Worm (Caenorhabditis elegans): Measurements from ENCODE around the gene F49C5.9.

F49C5.9 gene

DNA sequence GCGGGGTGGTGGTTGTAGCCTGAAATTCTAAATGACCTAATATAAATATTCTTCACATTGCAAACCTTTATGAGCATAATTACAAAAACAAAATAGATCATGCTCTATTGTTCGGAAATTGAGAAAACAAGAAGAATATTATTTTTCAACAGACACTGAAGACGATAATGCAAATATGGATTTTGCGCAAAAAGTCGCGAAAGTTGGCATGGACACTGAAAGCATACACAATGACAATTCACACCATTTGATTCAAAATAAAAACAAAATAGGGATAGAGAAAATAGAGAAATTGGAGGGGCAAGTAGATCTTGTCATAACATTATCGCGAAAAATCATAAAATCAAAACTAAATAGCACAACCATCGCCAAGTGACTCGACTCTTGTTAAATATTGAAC lies 28.3 kb upstream of the F49C5.9 start, which contains the start of gene Y38E10A.35:
Gene Y38E10A.35, minus strand, starts transcription at position 101 of the 400 bp plus-strand sequence.
- no peak for TF ChIP-seq unc-62 (GFP tag; optimal IDR thresholded peaks at IDR 0.05)
- TF ChIP-seq unc-39 (tag; optimal IDR thresholded peaks at IDR 0.05), result no peak
- no peak for TF ChIP-seq sma-3 (GFP tag; optimal IDR thresholded peaks at IDR 0.05)
- TF ChIP-seq fos-1 (tag; optimal IDR thresholded peaks at IDR 0.05), result no peak
- no peak for TF ChIP-seq elt-1 (tag; optimal IDR thresholded peaks at IDR 0.05)
- TF ChIP-seq blmp-1 (tag; optimal IDR thresholded peaks at IDR 0.05; ENCODE audit: insufficient read depth), result no peak
- no peak for TF ChIP-seq sem-4 (tag; optimal IDR thresholded peaks at IDR 0.05)
- no peak for TF ChIP-seq F13H6.1 (tag; optimal IDR thresholded peaks at IDR 0.05)
- TF ChIP-seq ztf-1 (GFP tag; conservative IDR thresholded peaks at IDR 0.05), result no peak
- no peak for TF ChIP-seq nhr-10 (tag; optimal IDR thresholded peaks at IDR 0.05)
- no peak for TF ChIP-seq ama-1 (optimal IDR thresholded peaks at IDR 0.05)

DNA sequence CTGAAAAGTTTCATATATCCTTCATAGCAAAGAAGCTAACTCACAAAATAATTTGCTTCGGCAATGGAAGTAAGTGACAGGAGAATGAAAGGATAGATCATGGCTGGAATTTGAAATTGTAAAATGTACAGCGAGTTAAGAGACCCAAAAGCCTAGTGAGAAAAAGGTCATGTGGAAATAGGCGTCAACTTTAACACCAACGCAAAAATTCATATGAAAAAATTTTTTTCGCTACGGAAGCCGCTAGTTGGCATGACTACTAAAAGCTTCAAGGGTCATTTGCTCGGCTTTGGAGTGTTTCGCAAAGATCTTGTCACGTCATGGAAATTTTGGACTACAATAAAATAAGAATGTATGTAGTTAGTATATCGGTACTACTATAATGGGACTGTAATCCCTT lies 26.1 kb upstream of the F49C5.9 start, which contains the start of gene Y38E10A.1:
Gene Y38E10A.1, minus strand, starts transcription at position 101 of the 400 bp plus-strand sequence.
- TF ChIP-seq sma-3 (GFP tag; optimal IDR thresholded peaks at IDR 0.05) (no peak), elt-1 (tag; optimal IDR thresholded peaks at IDR 0.05) (no peak), ztf-4 (tag; optimal IDR thresholded peaks at IDR 0.05) (no peak), nhr-77 (tag; optimal IDR thresholded peaks at IDR 0.05) (no peak), R02D3.7 (tag; optimal IDR thresholded peaks at IDR 0.05) (no peak), nhr-6 (tag; optimal IDR thresholded peaks at IDR 0.05) (no peak), unc-62 (GFP tag; optimal IDR thresholded peaks at IDR 0.05) (no peak), gmeb-1 (tag; optimal IDR thresholded peaks at IDR 0.05) (no peak), mab-5 (tag; optimal IDR thresholded peaks at IDR 0.05) (no peak), dmd-4 (tag; optimal IDR thresholded peaks at IDR 0.05) (no peak)

DNA sequence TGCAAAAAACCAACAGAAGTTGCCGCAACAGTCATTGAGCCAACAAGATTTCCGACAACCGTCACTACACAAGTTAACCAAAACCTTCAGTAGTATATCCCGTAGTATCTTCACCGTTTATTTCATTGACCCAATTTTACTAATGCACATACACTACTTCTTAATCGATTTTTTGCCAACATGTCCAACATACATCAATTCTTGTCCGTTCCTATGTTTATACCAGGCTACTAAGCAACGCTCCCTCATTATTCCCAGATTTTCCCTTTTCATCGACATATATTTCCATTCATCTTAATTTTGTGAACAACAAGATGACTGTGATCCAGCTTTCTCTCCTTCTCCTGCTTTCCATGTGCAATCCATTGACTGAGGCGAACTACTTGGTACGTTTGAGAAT lies 21.4 kb upstream of the F49C5.9 start, which contains the start of gene F49C5.7:
Gene F49C5.7, plus strand, starts transcription at position 301 of the 400 bp plus-strand sequence.
- TF ChIP-seq crh-2 (tag; optimal IDR thresholded peaks at IDR 0.05) (no peak), nhr-25 (tag; optimal IDR thresholded peaks at IDR 0.05) (no peak), zag-1 (tag; optimal IDR thresholded peaks at IDR 0.05) (no peak), ceh-16 (tag; optimal IDR thresholded peaks at IDR 0.05) (no peak), nhr-11 (tag; optimal IDR thresholded peaks at IDR 0.05) (no peak), skn-1 (tag; optimal IDR thresholded peaks at IDR 0.05) (no peak), egl-27 (tag; optimal IDR thresholded peaks at IDR 0.05) (no peak), snpc-4 (tag; optimal IDR thresholded peaks at IDR 0.05) (no peak), unc-62 (GFP tag; optimal IDR thresholded peaks at IDR 0.05) (no peak), gmeb-1 (tag; optimal IDR thresholded peaks at IDR 0.05) (no peak), aly-2 (tag; optimal IDR thresholded peaks at IDR 0.05) (no peak), nhr-77 (tag; optimal IDR thresholded peaks at IDR 0.05) (no peak), peb-1 (tag; optimal IDR thresholded peaks at IDR 0.05) (no peak), nhr-129 (tag; optimal IDR thresholded peaks at IDR 0.05) (no peak), lin-13 (GFP tag; optimal IDR thresholded peaks at IDR 0.05) (no peak), nhr-12 (tag; optimal IDR thresholded peaks at IDR 0.05) (no peak), lin-11 (tag; optimal IDR thresholded peaks at IDR 0.05) (no peak), unc-39 (tag; optimal IDR thresholded peaks at IDR 0.05) (no peak), lin-39 (tag; optimal IDR thresholded peaks at IDR 0.05) (no peak)

DNA sequence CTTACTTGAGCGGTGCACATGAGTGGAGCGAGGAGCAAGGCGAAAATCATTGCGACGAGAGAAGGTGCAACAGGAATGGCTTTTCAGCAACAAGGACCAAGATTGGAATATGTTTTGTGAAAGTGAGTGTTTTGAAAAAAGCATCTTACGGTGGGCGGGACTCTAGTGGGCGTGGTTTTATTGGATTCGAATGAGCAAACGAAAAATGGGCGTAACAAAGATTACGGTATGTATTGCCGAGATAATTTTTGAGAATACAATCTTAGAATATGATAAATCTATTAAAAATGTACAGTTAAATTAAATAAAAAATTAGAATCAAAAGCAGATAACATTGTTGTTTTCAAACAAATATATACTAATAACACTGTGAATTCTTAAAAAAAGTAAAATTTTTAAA lies 15.8 kb upstream of the F49C5.9 start, which contains the start of gene F49C5.12:
Gene F49C5.12, minus strand, starts transcription at position 101 of the 400 bp plus-strand sequence.
- no peak for TF ChIP-seq ztf-1 (GFP tag; conservative IDR thresholded peaks at IDR 0.05)
- no peak for TF ChIP-seq nhr-23 (tag; optimal IDR thresholded peaks at IDR 0.05)

DNA sequence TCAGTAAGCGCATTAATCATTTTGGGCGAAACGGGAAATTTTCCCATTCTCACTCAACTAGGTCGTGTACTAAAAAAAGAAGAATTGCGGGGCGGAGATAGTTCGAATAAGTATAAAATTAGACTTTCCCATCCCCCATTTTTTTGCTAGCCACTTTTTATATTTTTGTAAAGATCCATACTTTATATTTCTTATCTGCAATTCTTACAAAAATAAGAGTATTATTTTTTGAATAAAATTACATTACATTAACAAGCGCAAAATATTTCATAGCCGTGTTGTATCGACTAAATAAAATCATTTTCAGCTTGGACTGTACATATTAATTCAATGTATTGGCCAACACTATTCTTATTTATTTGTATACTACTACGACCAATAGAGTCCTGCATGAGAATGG lies 11.1 kb upstream of the F49C5.9 start, which contains the start of gene F49C5.11:
Gene F49C5.11, plus strand, starts transcription at position 301 of the 400 bp plus-strand sequence.
- TF ChIP-seq snpc-4 (tag; optimal IDR thresholded peaks at IDR 0.05) (no peak), nhr-11 (tag; optimal IDR thresholded peaks at IDR 0.05) (no peak), ztf-11 (tag; optimal IDR thresholded peaks at IDR 0.05) (no peak), R02D3.7 (tag; optimal IDR thresholded peaks at IDR 0.05) (no peak), egl-27 (tag; optimal IDR thresholded peaks at IDR 0.05) (no peak), dmd-4 (tag; optimal IDR thresholded peaks at IDR 0.05) (no peak), alr-1 (tag; optimal IDR thresholded peaks at IDR 0.05) (no peak), lsy-2 (tag; optimal IDR thresholded peaks at IDR 0.05) (no peak), nhr-237 (tag; optimal IDR thresholded peaks at IDR 0.05) (no peak), nhr-12 (tag; optimal IDR thresholded peaks at IDR 0.05) (no peak), ztf-4 (tag; optimal IDR thresholded peaks at IDR 0.05) (no peak), unc-62 (GFP tag; optimal IDR thresholded peaks at IDR 0.05) (no peak), C34F6.9 (tag; optimal IDR thresholded peaks at IDR 0.05) (no peak), nhr-6 (tag; optimal IDR thresholded peaks at IDR 0.05) (no peak), nhr-25 (tag; optimal IDR thresholded peaks at IDR 0.05) (no peak), lin-39 (tag; optimal IDR thresholded peaks at IDR 0.05) (no peak), skn-1 (tag; optimal IDR thresholded peaks at IDR 0.05) (no peak), ceh-82 (tag; optimal IDR thresholded peaks at IDR 0.05) (no peak), sma-3 (GFP tag; optimal IDR thresholded peaks at IDR 0.05) (no peak), Y55F3AM.14 (GFP tag; optimal IDR thresholded peaks at IDR 0.05) (no peak)
